Worm (Caenorhabditis elegans) whole organism, late embryonic: ENCODE results near the gene natc-1.

ENCODE experiments used
- C08G9.2 ChIP-seq: sonication (generic microtip); optimal IDR thresholded peaks from 2 replicates; lab custom pipeline; 2016; ENCODE audit warnings: mild to moderate bottlenecking, missing genetic modification characterization, moderate library complexity, missing compliant biosample characterization
- C38D4.7 ChIP-seq: fragments of 200-800 bp; sonication (Bioruptor generic); optimal IDR thresholded peaks from 2 replicates; lab custom pipeline; 2018; ENCODE audit warnings: mild to moderate bottlenecking, missing genetic modification characterization, moderate library complexity, missing compliant biosample characterization
- F13H6.1 ChIP-seq: sonication (generic microtip); optimal IDR thresholded peaks from 2 replicates; lab custom pipeline; 2016; ENCODE audit warnings: missing genetic modification characterization, missing compliant biosample characterization
- T23F11.4 ChIP-seq: fragments of 200-800 bp; sonication (Bioruptor generic); optimal IDR thresholded peaks from 2 replicates; lab custom pipeline; 2018; ENCODE audit warnings: mild to moderate bottlenecking, missing genetic modification characterization, missing compliant biosample characterization
- Y22D7AL.16 ChIP-seq: sonication (generic microtip); optimal IDR thresholded peaks from 2 replicates; lab custom pipeline; 2016; ENCODE audit warnings: missing genetic modification characterization, missing compliant biosample characterization
- ahr-1 ChIP-seq: sonication (generic microtip); optimal IDR thresholded peaks from 2 replicates; lab custom pipeline; 2016; ENCODE audit warnings: missing genetic modification characterization, missing compliant biosample characterization
- ceh-2 ChIP-seq: sonication (generic microtip); optimal IDR thresholded peaks from 2 replicates; lab custom pipeline; 2016; ENCODE audit warnings: missing genotype, missing genetic modification characterization, missing compliant biosample characterization
- ceh-24 ChIP-seq: sonication (generic microtip); optimal IDR thresholded peaks from 2 replicates; lab custom pipeline; 2016; ENCODE audit warnings: mild to moderate bottlenecking, missing genetic modification characterization, missing compliant biosample characterization
- ceh-30 ChIP-seq: fragments of 150-350 bp; optimal IDR thresholded peaks from 2 replicates; lab custom pipeline; 2014; ENCODE audit warnings: missing biosample characterization, missing genetic modification characterization
- ceh-31 ChIP-seq: sonication (generic microtip); optimal IDR thresholded peaks from 2 replicates; lab custom pipeline; 2016; ENCODE audit warnings: missing genetic modification characterization, missing compliant biosample characterization
- ceh-34 ChIP-seq: sonication (generic microtip); optimal IDR thresholded peaks from 2 replicates; lab custom pipeline; 2016; ENCODE audit warnings: mild to moderate bottlenecking, missing genetic modification characterization, missing compliant biosample characterization
- ceh-45 ChIP-seq: fragments of 200-800 bp; sonication (Bioruptor generic); IDR thresholded peaks from 2 replicates; pipeline ENCODE4 v1.3.6; 2022; ENCODE audit warnings: missing genetic modification reagents, missing genetic modification characterization, missing compliant biosample characterization
- ceh-48 ChIP-seq: sonication (generic microtip); optimal IDR thresholded peaks from 2 replicates; lab custom pipeline; 2016; ENCODE audit warnings: missing genetic modification characterization, inconsistent platforms, missing compliant biosample characterization
- ceh-6 ChIP-seq: fragments of 200-800 bp; sonication (Bioruptor generic); optimal IDR thresholded peaks from 2 replicates; lab custom pipeline; 2018; ENCODE audit warnings: mild to moderate bottlenecking, missing genetic modification characterization, missing compliant biosample characterization
- ceh-9 ChIP-seq: sonication (generic microtip); optimal IDR thresholded peaks from 2 replicates; lab custom pipeline; 2016; ENCODE audit warnings: mild to moderate bottlenecking, missing genetic modification characterization, inconsistent platforms, missing compliant biosample characterization
- dve-1 ChIP-seq: sonication (generic microtip); optimal IDR thresholded peaks from 2 replicates; lab custom pipeline; 2017; ENCODE audit warnings: antibody characterized with exemption, mild to moderate bottlenecking, missing genetic modification characterization, missing compliant biosample characterization
- elt-2 ChIP-seq: sonication (generic microtip); optimal IDR thresholded peaks from 2 replicates; lab custom pipeline; 2016; ENCODE audit warnings: missing genetic modification reagents, missing genetic modification characterization, missing compliant biosample characterization
- elt-4 ChIP-seq: sonication (generic microtip); optimal IDR thresholded peaks from 2 replicates; lab custom pipeline; 2016; ENCODE audit warnings: missing genetic modification characterization, missing compliant biosample characterization
- ets-4 ChIP-seq: sonication (generic microtip); optimal IDR thresholded peaks from 2 replicates; lab custom pipeline; 2016; ENCODE audit warnings: missing genetic modification characterization, missing compliant biosample characterization
- eyg-1 ChIP-seq: sonication (generic microtip); optimal IDR thresholded peaks from 2 replicates; lab custom pipeline; 2016; ENCODE audit warnings: missing genotype, missing genetic modification characterization, missing compliant biosample characterization
- fkh-10 ChIP-seq: fragments of 150-350 bp; optimal IDR thresholded peaks from 2 replicates; lab custom pipeline; 2014; ENCODE audit warnings: missing biosample characterization, missing genetic modification reagents, missing genetic modification characterization
- fkh-6 ChIP-seq: sonication (generic microtip); optimal IDR thresholded peaks from 2 replicates; lab custom pipeline; 2016; ENCODE audit warnings: missing genetic modification characterization, missing compliant biosample characterization
- gmeb-2 ChIP-seq: sonication (generic microtip); optimal IDR thresholded peaks from 2 replicates; lab custom pipeline; 2016; ENCODE audit warnings: missing genetic modification characterization, inconsistent platforms, missing compliant biosample characterization
- hlh-13 ChIP-seq: fragments of 200-800 bp; sonication (Bioruptor generic); optimal IDR thresholded peaks from 2 replicates; lab custom pipeline; 2018; ENCODE audit warnings: mild to moderate bottlenecking, missing genetic modification characterization, missing compliant biosample characterization
- hlh-15 ChIP-seq: sonication (generic microtip); optimal IDR thresholded peaks from 2 replicates; lab custom pipeline; 2016; ENCODE audit warnings: missing genetic modification characterization, missing compliant biosample characterization
- hlh-30 ChIP-seq: sonication (generic microtip); optimal IDR thresholded peaks from 2 replicates; lab custom pipeline; 2017; ENCODE audit warnings: antibody characterized with exemption, missing genetic modification characterization, missing compliant biosample characterization; ENCODE audit not compliant: insufficient read depth
- hlh-8 ChIP-seq: sonication (generic microtip); optimal IDR thresholded peaks from 2 replicates; lab custom pipeline; 2016; ENCODE audit warnings: missing genotype, missing genetic modification characterization, missing compliant biosample characterization
- madf-2 ChIP-seq: sonication (generic microtip); optimal IDR thresholded peaks from 2 replicates; lab custom pipeline; 2017; ENCODE audit warnings: missing genetic modification characterization, missing compliant biosample characterization
- npax-4 ChIP-seq: sonication (generic microtip); optimal IDR thresholded peaks from 2 replicates; lab custom pipeline; 2016; ENCODE audit warnings: missing genetic modification characterization, missing compliant biosample characterization
- pag-3 ChIP-seq: sonication (generic microtip); optimal IDR thresholded peaks from 2 replicates; lab custom pipeline; 2016; ENCODE audit warnings: missing compliant biosample characterization, missing genetic modification characterization, borderline replicate concordance
- pha-4 ChIP-seq: fragments of 150-350 bp; optimal IDR thresholded peaks from 2 replicates; lab custom pipeline; 2018; ENCODE audit warnings: missing biosample characterization, missing genetic modification reagents, missing genetic modification characterization
- pqm-1 ChIP-seq: sonication (generic microtip); optimal IDR thresholded peaks from 2 replicates; lab custom pipeline; 2016; ENCODE audit warnings: missing genetic modification characterization, missing compliant biosample characterization
- pros-1 ChIP-seq: fragments of 150-350 bp; optimal IDR thresholded peaks from 2 replicates; lab custom pipeline; 2014; ENCODE audit warnings: missing biosample characterization, missing genetic modification reagents, missing genetic modification characterization
- rnt-1 ChIP-seq: sonication (generic microtip); optimal IDR thresholded peaks from 2 replicates; lab custom pipeline; 2016; ENCODE audit warnings: missing genetic modification characterization, missing compliant biosample characterization
- sdc-2 ChIP-seq: sonication (generic microtip); optimal IDR thresholded peaks from 2 replicates; lab custom pipeline; 2016; ENCODE audit warnings: missing genotype, missing genetic modification characterization, missing compliant biosample characterization
- sox-2 ChIP-seq: fragments of 200-800 bp; sonication (Bioruptor generic); IDR thresholded peaks from 2 replicates; pipeline ENCODE4 v1.3.6; 2022; ENCODE audit warnings: missing genetic modification reagents, missing genetic modification characterization, missing compliant biosample characterization
- sox-4 ChIP-seq: sonication (generic microtip); optimal IDR thresholded peaks from 2 replicates; lab custom pipeline; 2017; ENCODE audit warnings: mild to moderate bottlenecking, missing genetic modification characterization, inconsistent platforms, missing compliant biosample characterization
- tbx-2 ChIP-seq: sonication (generic microtip); optimal IDR thresholded peaks from 2 replicates; lab custom pipeline; 2016; ENCODE audit warnings: missing genetic modification characterization, missing compliant biosample characterization
- tbx-7 ChIP-seq: sonication (generic microtip); optimal IDR thresholded peaks from 2 replicates; lab custom pipeline; 2016; ENCODE audit warnings: missing genotype, missing genetic modification characterization, missing compliant biosample characterization
- unc-3 ChIP-seq, 2 experiments: fragments of 200-800 bp in 1 of 2; sonication (Bioruptor generic) in 1 of 2; sonication (generic microtip) in 1 of 2; conservative IDR thresholded peaks in 1 of 2; optimal IDR thresholded peaks in 1 of 2; 2 replicates each; pipeline versions ENCODE4 v1.3.6 to Lab custom; 2016 to 2022; ENCODE audit warnings: missing compliant biosample characterization in 2 of 2, missing genetic modification characterization in 2 of 2, missing genetic modification reagents in 1 of 2
- unc-55 ChIP-seq: sonication (generic microtip); optimal IDR thresholded peaks from 2 replicates; lab custom pipeline; 2017; ENCODE audit warnings: missing biosample characterization, missing genetic modification reagents, missing genetic modification characterization
- unc-86 ChIP-seq: sonication (generic microtip); optimal IDR thresholded peaks from 2 replicates; lab custom pipeline; 2016; ENCODE audit warnings: missing genetic modification characterization, missing compliant biosample characterization

The natc-1 gene

DNA sequence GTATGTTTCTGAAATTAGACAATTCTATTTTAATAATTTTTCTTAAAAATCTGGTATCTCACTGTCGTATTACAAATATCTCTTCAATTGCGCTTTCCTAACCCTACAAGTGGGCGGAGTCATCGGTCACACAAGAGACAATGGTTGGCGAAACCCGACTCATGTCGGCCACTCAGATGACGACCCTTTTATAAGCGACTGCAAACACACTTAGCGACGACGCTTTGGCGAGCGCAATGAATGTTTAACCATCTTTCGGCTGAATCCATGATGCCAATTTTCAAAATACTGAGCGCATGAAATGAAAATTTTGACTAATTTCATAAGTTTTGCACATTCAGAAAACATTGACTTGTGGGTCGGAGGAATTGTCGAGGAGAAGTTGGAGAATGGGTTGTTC, 38.2 kb downstream of the natc-1 start (continued):
- TF ChIP-seq ceh-9 (peak; percentile 99), C38D4.7 (GFP tag; lab: Kevin White, UChicago) (peak; percentile 97), eyg-1 (tag; lab: Kevin White, UChicago) (peak; percentile 98), C08G9.2 (tag; lab: Kevin White, UChicago) (peak; percentile 96), unc-3 (GFP tag; conservative IDR thresholded peaks at IDR 0.05; lab: Robert Waterston, UW) (peak; percentile 99), unc-3 (tag; optimal IDR thresholded peaks at IDR 0.05; lab: Kevin White, UChicago) (peak; percentile 98), sdc-2 (peak; percentile 93), ceh-48 (tag; lab: Kevin White, UChicago) (peak; percentile 99), tbx-7 (tag; lab: Kevin White, UChicago) (peak; percentile 73), pha-4 (no peak), npax-4 (tag; lab: Kevin White, UChicago) (peak; percentile 98), ahr-1 (peak; percentile 98), ceh-31 (peak; percentile 97), unc-86 (tag; lab: Kevin White, UChicago) (peak; percentile 99), ceh-6 (GFP tag; lab: Kevin White, UChicago) (peak; percentile 99), pag-3 (peak; percentile 98), T23F11.4 (peak; percentile 99), fkh-6 (tag; lab: Kevin White, UChicago) (peak; percentile 98), ceh-2 (tag; lab: Kevin White, UChicago) (peak; percentile 99), hlh-30 (tag; lab: Kevin White, UChicago) (peak; percentile 77), rnt-1 (tag; lab: Kevin White, UChicago) (peak; percentile 97), hlh-13 (GFP tag; lab: Kevin White, UChicago) (peak; percentile 99)

DNA sequence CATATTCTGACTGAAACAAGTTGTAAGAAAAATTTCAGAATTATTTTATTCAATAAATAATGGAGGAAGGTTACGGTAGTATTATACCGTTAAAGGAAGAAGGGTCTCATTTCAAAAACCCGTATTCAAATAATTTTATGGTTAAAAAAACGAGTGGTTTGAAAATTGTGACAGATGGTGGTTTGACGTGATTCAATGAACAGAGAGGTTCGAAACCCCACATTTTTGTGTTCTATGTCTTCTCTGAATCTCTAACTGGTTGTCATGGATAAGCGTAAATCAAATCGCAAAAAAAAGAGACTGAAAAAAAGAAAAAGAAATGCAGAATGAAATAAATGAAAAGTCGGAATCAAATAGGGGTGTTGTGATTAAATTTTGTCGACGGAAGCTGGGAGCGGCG, 45.2 kb downstream of the natc-1 start, which contains the start of gene ZK994.6:
Gene ZK994.6, minus strand, starts transcription at position 101 of the 400 bp plus-strand sequence.
- TF ChIP-seq elt-4 (tag; lab: Kevin White, UChicago) = no peak
- no peak for TF ChIP-seq ceh-31
- no peak for TF ChIP-seq madf-2 (tag; lab: Kevin White, UChicago)
- TF ChIP-seq elt-2 = no peak
- TF ChIP-seq pqm-1 = no peak
- TF ChIP-seq fkh-10 (GFP tag; lab: Kevin White, UChicago) = no peak
- TF ChIP-seq unc-86 (tag; lab: Kevin White, UChicago) = no peak
- TF ChIP-seq ceh-30 (tag; lab: Kevin White, UChicago) = no peak
- no peak for TF ChIP-seq ets-4 (tag; lab: Kevin White, UChicago)
- TF ChIP-seq pros-1 (tag; lab: Kevin White, UChicago) = no peak
- TF ChIP-seq gmeb-2 (tag; lab: Kevin White, UChicago) = no peak
- TF ChIP-seq F13H6.1 (tag; lab: Kevin White, UChicago) = no peak
- TF ChIP-seq T23F11.4 = no peak
- TF ChIP-seq sox-2 (GFP tag; lab: Robert Waterston, UW) = no peak
- no peak for TF ChIP-seq tbx-2 (tag; lab: Kevin White, UChicago)
- TF ChIP-seq hlh-15 (tag; lab: Kevin White, UChicago) = no peak
- TF ChIP-seq ceh-24 (tag; lab: Kevin White, UChicago) = no peak
- TF ChIP-seq pha-4 = no peak
- TF ChIP-seq, all 69 proteins: peak for 0

DNA sequence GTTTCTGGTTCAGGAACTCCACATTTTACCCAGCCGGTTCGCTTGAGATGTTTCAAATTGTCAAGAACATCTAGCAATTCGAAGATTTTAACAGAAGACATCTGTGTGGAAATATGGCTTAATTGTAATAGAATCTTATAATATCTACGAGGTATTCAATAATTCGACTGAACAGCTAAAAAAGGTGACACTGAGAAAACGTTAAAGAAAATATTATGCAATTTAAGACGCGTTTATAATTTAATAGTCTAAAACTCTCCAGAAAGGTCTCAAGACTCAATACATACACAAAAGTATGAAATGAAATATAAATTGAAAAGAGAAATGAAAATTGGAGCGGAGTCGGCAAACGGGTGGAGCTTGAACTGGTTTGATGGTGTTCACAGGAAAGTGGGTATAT, 51.2 kb downstream of the natc-1 start, which contains the start of gene F45F2.9:
Gene F45F2.9, minus strand, starts transcription at position 101 of the 400 bp plus-strand sequence.
- TF ChIP-seq ceh-9 (no peak), hlh-13 (GFP tag; lab: Kevin White, UChicago) (no peak), F13H6.1 (tag; lab: Kevin White, UChicago) (no peak), ceh-34 (tag; lab: Kevin White, UChicago) (no peak), dve-1 (tag; lab: Kevin White, UChicago) (no peak), hlh-8 (tag; lab: Kevin White, UChicago) (no peak), Y22D7AL.16 (tag; lab: Kevin White, UChicago) (no peak), sox-2 (GFP tag; lab: Robert Waterston, UW) (no peak), sox-4 (tag; lab: Kevin White, UChicago) (no peak), pha-4 (no peak), madf-2 (tag; lab: Kevin White, UChicago) (no peak), unc-55 (no peak), ceh-45 (GFP tag; lab: Robert Waterston, UW) (no peak), ceh-2 (tag; lab: Kevin White, UChicago) (no peak), hlh-30 (tag; lab: Kevin White, UChicago) (no peak)
